Worm (Caenorhabditis elegans) whole organism, L4 larva: Measurements from ENCODE around the gene bus-4.
A peak's percentile ranks its signal among the peaks of the same experiment; 100 is the strongest.

ENCODE experiments used
- F10B5.3 ChIP-seq: sonication (generic microtip); optimal IDR thresholded peaks from 2 replicates; lab custom pipeline; 2016; ENCODE audit warnings: mild to moderate bottlenecking, missing genetic modification characterization, missing compliant biosample characterization
- F37D6.2 ChIP-seq: sonication (generic microtip); optimal IDR thresholded peaks from 2 replicates; lab custom pipeline; 2016; ENCODE audit warnings: mild to moderate bottlenecking, missing genetic modification characterization, missing compliant biosample characterization
- R02D3.7 ChIP-seq: fragments of 150-350 bp; sonication (generic microtip); optimal IDR thresholded peaks from 3 replicates; lab custom pipeline; 2014; ENCODE audit warnings: missing biosample characterization, missing genetic modification characterization
- T20F7.1 ChIP-seq: fragments of 200-800 bp; sonication (Bioruptor generic); optimal IDR thresholded peaks from 2 replicates; lab custom pipeline; 2018; ENCODE audit warnings: mild to moderate bottlenecking, missing genetic modification characterization, missing compliant biosample characterization
- Y5F2A.4 ChIP-seq: fragments of 200-800 bp; sonication (Bioruptor generic); optimal IDR thresholded peaks from 2 replicates; lab custom pipeline; 2018; ENCODE audit warnings: mild to moderate bottlenecking, missing genetic modification characterization, missing compliant biosample characterization
- ZK546.5 ChIP-seq, 2 experiments: sonication (generic microtip); optimal IDR thresholded peaks; 2 replicates each; lab custom pipeline; 2017; ENCODE audit warnings: missing biosample characterization in 2 of 2, missing genetic modification characterization in 2 of 2
- ama-1 ChIP-seq: fragments of 150-350 bp; optimal IDR thresholded peaks from 2 replicates; lab custom pipeline; 2014; ENCODE audit warnings: inconsistent platforms, mixed read lengths
- arid-1 ChIP-seq: fragments of 200-800 bp; sonication (Bioruptor generic); conservative IDR thresholded peaks from 2 replicates; pipeline ENCODE4 v1.3.6; 2022; ENCODE audit warnings: missing genetic modification reagents, missing genetic modification characterization, missing compliant biosample characterization
- attf-4 ChIP-seq: sonication (generic microtip); optimal IDR thresholded peaks from 3 replicates; lab custom pipeline; 2017; ENCODE audit warnings: missing biosample characterization, missing genetic modification characterization
- ceh-20 ChIP-seq: fragments of 200-800 bp; sonication (Bioruptor generic); IDR thresholded peaks from 2 replicates; pipeline ENCODE4 v1.3.6; 2022; ENCODE audit warnings: missing genetic modification reagents, missing genetic modification characterization, missing compliant biosample characterization
- ceh-32 ChIP-seq: sonication (generic microtip); optimal IDR thresholded peaks from 2 replicates; lab custom pipeline; 2016; ENCODE audit warnings: mild to moderate bottlenecking, missing genetic modification characterization, missing compliant biosample characterization; ENCODE audit not compliant: poor library complexity
- ceh-44 ChIP-seq: fragments of 200-800 bp; sonication (Bioruptor generic); IDR thresholded peaks from 2 replicates; pipeline ENCODE4 v1.3.6; 2022; ENCODE audit warnings: missing genetic modification reagents, missing genetic modification characterization, missing compliant biosample characterization
- ceh-82 ChIP-seq: sonication (generic microtip); optimal IDR thresholded peaks from 2 replicates; lab custom pipeline; 2017; ENCODE audit warnings: missing biosample characterization, missing genetic modification characterization
- daf-16 ChIP-seq, 3 experiments: sonication (generic microtip); optimal IDR thresholded peaks; 2 replicates each; lab custom pipeline; 2016 to 2017; ENCODE audit warnings: missing genetic modification characterization in 3 of 3, missing genetic modification reagents in 3 of 3, mild to moderate bottlenecking in 2 of 3, missing compliant biosample characterization in 2 of 3, missing biosample characterization in 1 of 3, moderate library complexity in 1 of 3
- daf-8 ChIP-seq: fragments of 200-800 bp; sonication (Bioruptor generic); IDR thresholded peaks from 2 replicates; pipeline ENCODE4 v1.3.6; 2022; ENCODE audit warnings: missing genetic modification characterization, missing compliant biosample characterization
- dve-1 ChIP-seq: sonication (generic microtip); optimal IDR thresholded peaks from 2 replicates; lab custom pipeline; 2017; ENCODE audit warnings: antibody characterized with exemption, mild to moderate bottlenecking, missing genetic modification characterization, missing compliant biosample characterization; ENCODE audit not compliant: insufficient read depth
- egl-27 ChIP-seq: sonication (generic microtip); optimal IDR thresholded peaks from 3 replicates; lab custom pipeline; 2017; ENCODE audit warnings: missing biosample characterization, missing genetic modification reagents, missing genetic modification characterization
- egl-43 ChIP-seq: fragments of 200-800 bp; sonication (Bioruptor generic); IDR thresholded peaks from 2 replicates; pipeline ENCODE4 v1.3.6; 2022; ENCODE audit warnings: missing genetic modification reagents, missing genetic modification characterization, missing compliant biosample characterization
- fos-1 ChIP-seq: fragments of 150-350 bp; optimal IDR thresholded peaks from 2 replicates; lab custom pipeline; 2014; ENCODE audit warnings: missing biosample characterization, missing genetic modification characterization
- hif-1 ChIP-seq, 2 experiments: sonication (generic microtip); optimal IDR thresholded peaks; 2 replicates each; lab custom pipeline; 2016 to 2017; ENCODE audit warnings: missing compliant biosample characterization in 2 of 2, missing genetic modification characterization in 2 of 2, missing genetic modification reagents in 2 of 2, missing genotype in 2 of 2, mild to moderate bottlenecking in 1 of 2
- hlh-11 ChIP-seq: fragments of 200-800 bp; sonication (Bioruptor generic); optimal IDR thresholded peaks from 2 replicates; lab custom pipeline; 2018; ENCODE audit warnings: mild to moderate bottlenecking, missing genetic modification characterization, missing compliant biosample characterization
- hlh-30 ChIP-seq: sonication (generic microtip); optimal IDR thresholded peaks from 2 replicates; lab custom pipeline; 2017; ENCODE audit warnings: antibody characterized with exemption, mild to moderate bottlenecking, missing genetic modification characterization, missing compliant biosample characterization; ENCODE audit not compliant: insufficient read depth
- lim-7 ChIP-seq: fragments of 200-800 bp; sonication (Bioruptor generic); IDR thresholded peaks from 2 replicates; pipeline ENCODE4 v1.3.6; 2022; ENCODE audit warnings: missing genetic modification characterization, missing compliant biosample characterization
- lin-1 ChIP-seq: fragments of 200-800 bp; sonication (Bioruptor generic); IDR thresholded peaks from 2 replicates; pipeline ENCODE4 v1.3.6; 2022; ENCODE audit warnings: missing genetic modification reagents, missing genetic modification characterization, missing compliant biosample characterization
- lin-29 ChIP-seq: fragments of 200-800 bp; sonication (Bioruptor generic); IDR thresholded peaks from 2 replicates; pipeline ENCODE4 v1.3.6; 2022; ENCODE audit warnings: missing genetic modification reagents, missing genetic modification characterization, missing compliant biosample characterization
- lin-39 ChIP-seq: fragments of 150-350 bp; optimal IDR thresholded peaks from 2 replicates; lab custom pipeline; 2014; ENCODE audit warnings: missing biosample characterization, missing genetic modification reagents, missing genetic modification characterization
- lsy-2 ChIP-seq, 2 experiments: fragments of 150-350 bp in 1 of 2; sonication (generic microtip) in 1 of 2; optimal IDR thresholded peaks; 2 replicates each; lab custom pipeline; 2014 to 2017; ENCODE audit warnings: missing biosample characterization in 2 of 2, missing genetic modification characterization in 2 of 2
- madf-5 ChIP-seq, 2 experiments: fragments of 200-800 bp; sonication (Bioruptor generic); IDR thresholded peaks; 2 replicates each; pipeline ENCODE4 v1.3.6; 2022; ENCODE audit warnings: missing compliant biosample characterization in 2 of 2, missing genetic modification characterization in 2 of 2
- mdt-29 ChIP-seq: fragments of 200-800 bp; sonication (Bioruptor generic); IDR thresholded peaks from 2 replicates; pipeline ENCODE4 v1.3.6; 2022; ENCODE audit warnings: missing genetic modification reagents, missing genetic modification characterization, missing compliant biosample characterization
- mxl-3 ChIP-seq: fragments of 200-800 bp; sonication (Bioruptor generic); optimal IDR thresholded peaks from 2 replicates; lab custom pipeline; 2018; ENCODE audit warnings: mild to moderate bottlenecking, missing genetic modification characterization, missing compliant biosample characterization
- nhr-10 ChIP-seq: fragments of 150-350 bp; optimal IDR thresholded peaks from 2 replicates; lab custom pipeline; 2014; ENCODE audit warnings: missing biosample characterization, missing genetic modification characterization
- nhr-102 ChIP-seq: sonication (generic microtip); optimal IDR thresholded peaks from 2 replicates; lab custom pipeline; 2016; ENCODE audit warnings: mild to moderate bottlenecking, missing genetic modification characterization, moderate library complexity, missing compliant biosample characterization
- nhr-41 ChIP-seq: fragments of 200-800 bp; sonication (Bioruptor generic); IDR thresholded peaks from 2 replicates; pipeline ENCODE4 v1.3.6; 2022; ENCODE audit warnings: missing genetic modification reagents, missing genetic modification characterization, missing compliant biosample characterization
- nhr-48 ChIP-seq: sonication (generic microtip); optimal IDR thresholded peaks from 2 replicates; lab custom pipeline; 2016; ENCODE audit warnings: mild to moderate bottlenecking, missing genetic modification characterization, missing compliant biosample characterization
- nhr-76 ChIP-seq: fragments of 150-350 bp; optimal IDR thresholded peaks from 2 replicates; lab custom pipeline; 2014; ENCODE audit warnings: missing biosample characterization, missing genetic modification characterization
- pha-4 ChIP-seq, 2 experiments: fragments of 150-350 bp in 1 of 2; fragments of 200-800 bp in 1 of 2; sonication (Bioruptor generic) in 1 of 2; IDR thresholded peaks in 1 of 2; optimal IDR thresholded peaks in 1 of 2; 2 replicates each; pipeline versions ENCODE4 v1.3.6 to Lab custom; 2014 to 2022; ENCODE audit warnings: missing genetic modification characterization in 2 of 2, missing genetic modification reagents in 2 of 2, missing biosample characterization in 1 of 2, missing compliant biosample characterization in 1 of 2
- php-3 ChIP-seq: fragments of 200-800 bp; sonication (Bioruptor generic); IDR thresholded peaks from 2 replicates; pipeline ENCODE4 v1.3.6; 2022; ENCODE audit warnings: missing genetic modification reagents, missing genetic modification characterization, missing compliant biosample characterization
- sdz-12 ChIP-seq: fragments of 200-800 bp; sonication (Bioruptor generic); optimal IDR thresholded peaks from 2 replicates; lab custom pipeline; 2018; ENCODE audit warnings: mild to moderate bottlenecking, missing genetic modification characterization, missing compliant biosample characterization
- set-16 ChIP-seq: fragments of 200-800 bp; sonication (Bioruptor generic); IDR thresholded peaks from 2 replicates; pipeline ENCODE4 v1.3.6; 2022; ENCODE audit warnings: missing genetic modification reagents, missing genetic modification characterization, missing compliant biosample characterization
- snpc-4 ChIP-seq: fragments of 150-350 bp; optimal IDR thresholded peaks from 2 replicates; lab custom pipeline; 2014; ENCODE audit warnings: missing biosample characterization, missing genetic modification characterization
- spr-1 ChIP-seq: sonication (generic microtip); optimal IDR thresholded peaks from 2 replicates; lab custom pipeline; 2016; ENCODE audit warnings: mild to moderate bottlenecking, missing genetic modification characterization, missing compliant biosample characterization
- tag-97 ChIP-seq: fragments of 200-800 bp; sonication (Bioruptor generic); IDR thresholded peaks from 2 replicates; pipeline ENCODE4 v1.3.6; 2022; ENCODE audit warnings: missing genetic modification characterization, missing compliant biosample characterization
- unc-130 ChIP-seq: sonication (generic microtip); optimal IDR thresholded peaks from 2 replicates; lab custom pipeline; 2016; ENCODE audit warnings: missing genetic modification reagents, missing genetic modification characterization, missing compliant biosample characterization
- unc-39 ChIP-seq: sonication (generic microtip); optimal IDR thresholded peaks from 2 replicates; lab custom pipeline; 2017; ENCODE audit warnings: missing biosample characterization, missing genetic modification characterization
- unc-62 ChIP-seq, 3 experiments: fragments of 150-350 bp in 1 of 3; sonication (generic microtip); optimal IDR thresholded peaks in 2 of 3; peaks in 1 of 3; 1 replicate in 1 of 3; 2 replicates in 2 of 3; lab custom pipeline; 2014 to 2017; ENCODE audit warnings: missing biosample characterization in 3 of 3, missing genetic modification characterization in 3 of 3, missing genetic modification reagents in 3 of 3, missing genotype in 1 of 3
- zag-1 ChIP-seq: fragments of 150-350 bp; optimal IDR thresholded peaks from 2 replicates; lab custom pipeline; 2014; ENCODE audit warnings: missing biosample characterization, missing genetic modification characterization
- zip-11 ChIP-seq: fragments of 200-800 bp; sonication (Bioruptor generic); IDR thresholded peaks from 2 replicates; pipeline ENCODE4 v1.3.6; 2022; ENCODE audit warnings: missing genetic modification characterization, missing compliant biosample characterization
- zip-2 ChIP-seq: fragments of 150-350 bp; optimal IDR thresholded peaks from 2 replicates; lab custom pipeline; 2014; ENCODE audit warnings: missing biosample characterization, missing genetic modification characterization
- ztf-11 ChIP-seq: fragments of 150-350 bp; optimal IDR thresholded peaks from 2 replicates; lab custom pipeline; 2014; ENCODE audit warnings: missing biosample characterization, missing genetic modification characterization
- ztf-7 ChIP-seq: fragments of 150-350 bp; optimal IDR thresholded peaks from 2 replicates; lab custom pipeline; 2014; ENCODE audit warnings: missing biosample characterization, missing genetic modification characterization

The bus-4 gene

ce11 chrIV:4705182-4705581 lies 17.1 kb downstream of the bus-4 start (continued):
- peak in 1 of 2 experiments; percentile 42 for TF ChIP-seq hif-1 (tag; optimal IDR thresholded peaks at IDR 0.05; lab: Kevin White, UChicago)
- TF ChIP-seq Y5F2A.4 (GFP tag; lab: Kevin White, UChicago), result no peak
- TF ChIP-seq unc-39 (tag; lab: Kevin White, UChicago), result no peak
- no peak for TF ChIP-seq nhr-76 (tag; lab: Kevin White, UChicago)
- no peak for TF ChIP-seq F10B5.3 (tag; lab: Kevin White, UChicago)
- no peak for TF ChIP-seq attf-4
- peak; percentile 90 for TF ChIP-seq mxl-3
- TF ChIP-seq ceh-20, result peak; percentile 17; the same call in 1 of the 2 replicates
- TF ChIP-seq F37D6.2 (tag; lab: Kevin White, UChicago), result peak; percentile 35
- TF ChIP-seq arid-1 (GFP tag; lab: Robert Waterston, UW), result peak; percentile 43; the same call in 1 of the 2 replicates
- no peak for TF ChIP-seq fos-1 (tag; lab: Kevin White, UChicago)
- TF ChIP-seq lin-29, result no peak
- no peak for TF ChIP-seq ztf-11 (tag; lab: Kevin White, UChicago)
- TF ChIP-seq hlh-30, result peak; percentile 48
- peak; percentile 59 for TF ChIP-seq dve-1 (tag; lab: Kevin White, UChicago)
- TF ChIP-seq ZK546.5 (tag; optimal IDR thresholded peaks at IDR 0.05; lab: Kevin White, UChicago), result no peak
- peak; percentile 47 to 77 for TF ChIP-seq lsy-2 (tag; optimal IDR thresholded peaks at IDR 0.05; lab: Kevin White, UChicago)
- no peak for TF ChIP-seq lin-39 (tag; lab: Kevin White, UChicago)
- peak; percentile 30 for TF ChIP-seq nhr-48 (tag; lab: Kevin White, UChicago)
- TF ChIP-seq sdz-12 (GFP tag; lab: Kevin White, UChicago), result no peak
- no peak for TF ChIP-seq lim-7 (GFP tag; lab: Robert Waterston, UW)
- TF ChIP-seq zag-1 (tag; lab: Kevin White, UChicago), result no peak
- no peak for TF ChIP-seq zip-2 (tag; lab: Kevin White, UChicago)
- no peak for TF ChIP-seq R02D3.7 (tag; lab: Kevin White, UChicago)
- TF ChIP-seq nhr-102 (tag; lab: Kevin White, UChicago), result no peak
- no peak for TF ChIP-seq ceh-44 (GFP tag; lab: Robert Waterston, UW)
- no peak for TF ChIP-seq nhr-41 (GFP tag; lab: Robert Waterston, UW)
- TF ChIP-seq T20F7.1 (GFP tag; lab: Kevin White, UChicago), result no peak
- TF ChIP-seq set-16 (GFP tag; lab: Robert Waterston, UW), result peak; percentile 73
- TF ChIP-seq daf-16 (GFP tag; optimal IDR thresholded peaks at IDR 0.05; lab: Kevin White, UChicago), result no peak
- TF ChIP-seq daf-16 (tag; optimal IDR thresholded peaks at IDR 0.05; lab: Kevin White, UChicago), result peak; percentile 42
- TF ChIP-seq unc-130, result no peak
- no peak for TF ChIP-seq madf-5 (GFP tag; IDR thresholded peaks at IDR 0.05; lab: Robert Waterston, UW)
- no peak for TF ChIP-seq zip-11 (GFP tag; lab: Robert Waterston, UW)
- no peak for TF ChIP-seq ceh-82 (tag; lab: Kevin White, UChicago)
- TF ChIP-seq mdt-29 (GFP tag; lab: Robert Waterston, UW), result no peak
- TF ChIP-seq unc-62 (GFP tag; optimal IDR thresholded peaks at IDR 0.05 in 1 of 2; lab: Kevin White, UChicago), result no peak
- TF ChIP-seq unc-62 (tag; optimal IDR thresholded peaks at IDR 0.05; lab: Kevin White, UChicago), result no peak
- no peak for TF ChIP-seq tag-97
- TF ChIP-seq ztf-7 (tag; lab: Kevin White, UChicago), result no peak
- TF ChIP-seq pha-4 (GFP tag; IDR thresholded peaks at IDR 0.05; lab: Robert Waterston, UW), result 0 out of 2 replicates have a peak, but pooled peaks have one; percentile 15
- no peak for TF ChIP-seq pha-4 (tag; optimal IDR thresholded peaks at IDR 0.05; lab: Kevin White, UChicago)
- no peak for TF ChIP-seq ceh-32
- TF ChIP-seq egl-27 (tag; lab: Kevin White, UChicago), result no peak
- TF ChIP-seq ama-1, result peak; percentile 24
- no peak for TF ChIP-seq snpc-4 (tag; lab: Kevin White, UChicago)
- TF ChIP-seq nhr-10 (tag; lab: Kevin White, UChicago), result no peak
- no peak for TF ChIP-seq spr-1 (tag; lab: Kevin White, UChicago)
- TF ChIP-seq egl-43, result peak; percentile 52; the same call in 1 of the 2 replicates
- peak; percentile 90 for TF ChIP-seq hlh-11 (tag; lab: Kevin White, UChicago)
- TF ChIP-seq daf-8 (GFP tag; lab: Robert Waterston, UW), result no peak
- TF ChIP-seq php-3 (GFP tag; lab: Robert Waterston, UW), result no peak
- TF ChIP-seq lin-1, result peak; percentile 61
